Worm (Caenorhabditis elegans): ENCODE results near the gene Y5H2A.1.

ce11 chrV:2274253-2274892 lies 2.7 kb upstream of the Y5H2A.1 start, which contains the start of the genes Y5H2A.4 and abu-4:
- TF ChIP-seq W03F9.2 (tag; optimal IDR thresholded peaks at IDR 0.05) (no peak), him-1 (tag; optimal IDR thresholded peaks at IDR 0.05) (no peak)
